Fruit fly (Drosophila melanogaster) whole organism, embryonic: ENCODE results near the gene CG43658.

Source experiments
- Abd-B ChIP-seq: fragments of 200-800 bp; sonication (Bioruptor generic); optimal IDR thresholded peaks from 2 replicates; lab custom pipeline; 2018; ENCODE audit warnings: missing biosample characterization, mild to moderate bottlenecking, missing genetic modification characterization, moderate library complexity
- BEAF-32 ChIP-seq: fragments of 200-800 bp; sonication (Bioruptor generic); optimal IDR thresholded peaks from 3 replicates; lab custom pipeline; 2017; ENCODE audit warnings: missing biosample characterization, missing genetic modification characterization, mild to moderate bottlenecking, moderate library complexity, missing genetic modification reagents
- CG10431 ChIP-seq: fragments of 200-800 bp; sonication (Bioruptor generic); optimal IDR thresholded peaks from 3 replicates; lab custom pipeline; 2018; ENCODE audit warnings: missing biosample characterization, mild to moderate bottlenecking, missing genetic modification characterization
- CG10959 ChIP-seq: fragments of 200-800 bp; sonication (Bioruptor generic); IDR thresholded peaks from 2 replicates; pipeline ENCODE4 v1.3.6; 2022; ENCODE audit warnings: missing biosample characterization, missing genetic modification characterization
- CG11456 ChIP-seq: fragments of 200-800 bp; sonication (Bioruptor generic); IDR thresholded peaks from 3 replicates; pipeline ENCODE4 v1.3.6; 2022; ENCODE audit warnings: missing biosample characterization, missing genetic modification characterization
- CG11504 ChIP-seq: fragments of 200-800 bp; sonication (Bioruptor generic); optimal IDR thresholded peaks from 3 replicates; lab custom pipeline; 2019; ENCODE audit warnings: missing biosample characterization, mild to moderate bottlenecking, missing genetic modification characterization, moderate library complexity
- CG14050 ChIP-seq: fragments of 200-800 bp; sonication (Bioruptor generic); IDR thresholded peaks from 3 replicates; pipeline ENCODE4 v1.3.6; 2022; ENCODE audit warnings: missing biosample characterization, missing genetic modification characterization
- CG16815 ChIP-seq: fragments of 200-800 bp; sonication (Bioruptor generic); optimal IDR thresholded peaks from 3 replicates; lab custom pipeline; 2017; ENCODE audit warnings: missing biosample characterization, mild to moderate bottlenecking, missing genetic modification characterization
- CG18764 ChIP-seq: fragments of 200-800 bp; sonication (Bioruptor generic); optimal IDR thresholded peaks from 3 replicates; lab custom pipeline; 2016; ENCODE audit warnings: missing biosample characterization, missing genetic modification characterization
- CG30020 ChIP-seq: fragments of 200-800 bp; optimal IDR thresholded peaks from 2 replicates; lab custom pipeline; 2019; ENCODE audit warnings: missing biosample characterization, mild to moderate bottlenecking, missing genetic modification characterization, moderate library complexity
- CG30431 ChIP-seq: fragments of 200-800 bp; sonication (Bioruptor generic); optimal IDR thresholded peaks from 2 replicates; lab custom pipeline; 2017; ENCODE audit warnings: missing biosample characterization, missing genetic modification characterization
- CG31441 ChIP-seq: fragments of 200-800 bp; sonication (Bioruptor generic); IDR thresholded peaks from 2 replicates; pipeline ENCODE4 v1.3.6; 2022; ENCODE audit warnings: missing biosample characterization, missing genetic modification characterization
- CG3995 ChIP-seq: fragments of 200-800 bp; sonication (Bioruptor generic); optimal IDR thresholded peaks from 3 replicates; lab custom pipeline; 2016; ENCODE audit warnings: missing biosample characterization, missing genetic modification characterization
- CG5953 ChIP-seq: fragments of 200-800 bp; sonication (Bioruptor generic); IDR thresholded peaks from 2 replicates; pipeline ENCODE4 v1.3.6; 2022; ENCODE audit warnings: missing biosample characterization, missing genetic modification characterization
- CG6654 ChIP-seq: fragments of 200-800 bp; sonication (Bioruptor generic); optimal IDR thresholded peaks from 2 replicates; lab custom pipeline; 2017; ENCODE audit warnings: missing biosample characterization, mild to moderate bottlenecking, missing genetic modification characterization
- CG6683 ChIP-seq: fragments of 200-800 bp; sonication (Bioruptor generic); optimal IDR thresholded peaks from 2 replicates; lab custom pipeline; 2017; ENCODE audit warnings: missing biosample characterization, mild to moderate bottlenecking, missing genetic modification characterization, missing genetic modification reagents
- CG6689 ChIP-seq: fragments of 200-800 bp; sonication (Bioruptor generic); IDR thresholded peaks from 2 replicates; pipeline ENCODE4 v1.3.6; 2022; ENCODE audit warnings: missing biosample characterization, missing genetic modification characterization
- CG8281 ChIP-seq: fragments of 200-800 bp; sonication (Bioruptor generic); optimal IDR thresholded peaks from 2 replicates; lab custom pipeline; 2018; ENCODE audit warnings: missing biosample characterization, mild to moderate bottlenecking, missing genetic modification characterization, moderate library complexity
- Camta ChIP-seq: fragments of 200-800 bp; sonication (Bioruptor generic); optimal IDR thresholded peaks from 2 replicates; lab custom pipeline; 2016; ENCODE audit warnings: missing biosample characterization, missing genetic modification characterization
- Dad ChIP-seq: fragments of 200-800 bp; sonication (Bioruptor generic); optimal IDR thresholded peaks from 3 replicates; lab custom pipeline; 2016; ENCODE audit warnings: missing biosample characterization, missing genetic modification characterization
- Dbx ChIP-seq: fragments of 200-800 bp; sonication (Bioruptor generic); IDR thresholded peaks from 3 replicates; pipeline ENCODE4 v1.3.6; 2022; ENCODE audit warnings: missing biosample characterization, missing genetic modification characterization
- Dip3 ChIP-seq: fragments of 200-800 bp; sonication (Bioruptor generic); optimal IDR thresholded peaks from 3 replicates; lab custom pipeline; 2016; ENCODE audit warnings: missing biosample characterization, missing genetic modification characterization
- E2f1 ChIP-seq: fragments of 200-800 bp; sonication (Bioruptor generic); IDR thresholded peaks from 2 replicates; pipeline ENCODE4 v1.3.6; 2022; ENCODE audit warnings: missing biosample characterization, missing genetic modification characterization
- HLH3B ChIP-seq: fragments of 200-800 bp; sonication (Bioruptor generic); IDR thresholded peaks from 2 replicates; pipeline ENCODE4 v1.3.6; 2022; ENCODE audit warnings: missing biosample characterization, missing genetic modification characterization
- Lhr ChIP-seq: fragments of 200-800 bp; sonication (Bioruptor generic); optimal IDR thresholded peaks from 3 replicates; lab custom pipeline; 2017; ENCODE audit warnings: mild to moderate bottlenecking, missing biosample characterization, missing genetic modification reagents, missing genetic modification characterization
- Lpt ChIP-seq: fragments of >200 bp; optimal IDR thresholded peaks from 2 replicates; lab custom pipeline; 2018; ENCODE audit warnings: missing biosample characterization, missing genetic modification characterization
- MESR4 ChIP-seq: fragments of 200-800 bp; sonication (Bioruptor generic); optimal IDR thresholded peaks from 2 replicates; lab custom pipeline; 2018; ENCODE audit warnings: missing biosample characterization, mild to moderate bottlenecking, missing genetic modification characterization, moderate library complexity
- MTF-1 ChIP-seq: fragments of 200-800 bp; sonication (Bioruptor generic); optimal IDR thresholded peaks from 2 replicates; lab custom pipeline; 2018; ENCODE audit warnings: missing biosample characterization, mild to moderate bottlenecking, missing genetic modification characterization, borderline replicate concordance
- Mad ChIP-seq: fragments of 200-800 bp; sonication (Bioruptor generic); optimal IDR thresholded peaks from 2 replicates; lab custom pipeline; 2016; ENCODE audit warnings: missing biosample characterization, missing genetic modification characterization
- Meics ChIP-seq: fragments of 200-800 bp; sonication (Bioruptor generic); optimal IDR thresholded peaks from 2 replicates; lab custom pipeline; 2017; ENCODE audit warnings: missing biosample characterization, mild to moderate bottlenecking, missing genetic modification characterization
- NC2β ChIP-seq: fragments of 200-800 bp; sonication (Bioruptor generic); optimal IDR thresholded peaks from 2 replicates; lab custom pipeline; 2016; ENCODE audit warnings: missing biosample characterization, missing genetic modification characterization
- Neu2 ChIP-seq: fragments of 200-800 bp; sonication (Bioruptor generic); optimal IDR thresholded peaks from 3 replicates; lab custom pipeline; 2016; ENCODE audit warnings: missing biosample characterization, missing genetic modification characterization, borderline replicate concordance
- Ravus ChIP-seq: fragments of 200-800 bp; sonication (Bioruptor generic); IDR thresholded peaks from 2 replicates; pipeline ENCODE4 v1.3.6; 2022; ENCODE audit warnings: missing biosample characterization, missing genetic modification characterization
- Xrp1 ChIP-seq: fragments of 200-800 bp; sonication (Bioruptor generic); IDR thresholded peaks from 2 replicates; pipeline ENCODE4 v1.3.6; 2022; ENCODE audit warnings: missing biosample characterization, missing genetic modification characterization
- ci ChIP-seq: fragments of 200-800 bp; sonication (Bioruptor generic); IDR thresholded peaks from 3 replicates; pipeline ENCODE4 v1.3.6; 2022; ENCODE audit warnings: missing biosample characterization, missing genetic modification characterization
- dpn ChIP-seq, 2 experiments: fragments of 200-800 bp; sonication (Bioruptor generic); optimal IDR thresholded peaks; 3 replicates each; lab custom pipeline; 2016; ENCODE audit warnings: missing biosample characterization in 2 of 2, missing genetic modification characterization in 2 of 2
- dysf ChIP-seq: fragments of 200-800 bp; sonication (Bioruptor generic); IDR thresholded peaks from 3 replicates; pipeline ENCODE4 v1.3.6; 2022; ENCODE audit warnings: missing biosample characterization, missing genetic modification characterization
- gce ChIP-seq: fragments of 200-800 bp; sonication (Bioruptor generic); IDR thresholded peaks from 3 replicates; pipeline ENCODE4 v1.3.6; 2022; ENCODE audit warnings: missing biosample characterization, missing genetic modification characterization
- gsb-n ChIP-seq: fragments of 200-800 bp; sonication (Bioruptor generic); optimal IDR thresholded peaks from 3 replicates; lab custom pipeline; 2018; ENCODE audit warnings: missing biosample characterization, mild to moderate bottlenecking, missing genetic modification characterization
- her ChIP-seq: fragments of 200-800 bp; sonication (Bioruptor generic); optimal IDR thresholded peaks from 2 replicates; lab custom pipeline; 2016; ENCODE audit warnings: missing biosample characterization, missing genetic modification characterization
- ind ChIP-seq: fragments of 200-800 bp; sonication (Bioruptor generic); optimal IDR thresholded peaks from 3 replicates; lab custom pipeline; 2016; ENCODE audit warnings: missing biosample characterization, missing genetic modification characterization
- jumu ChIP-seq: fragments of 200-800 bp; sonication (Bioruptor generic); optimal IDR thresholded peaks from 3 replicates; lab custom pipeline; 2016; ENCODE audit warnings: missing biosample characterization, missing genetic modification characterization
- kah ChIP-seq: fragments of 200-800 bp; sonication (Bioruptor generic); optimal IDR thresholded peaks from 2 replicates; lab custom pipeline; 2018; ENCODE audit warnings: missing biosample characterization, mild to moderate bottlenecking, missing genetic modification characterization
- knrl ChIP-seq: fragments of 200-800 bp; sonication (Bioruptor generic); IDR thresholded peaks from 3 replicates; pipeline ENCODE4 v1.3.6; 2022; ENCODE audit warnings: missing biosample characterization, missing genetic modification characterization; ENCODE audit not compliant: partially characterized antibody
- lbe ChIP-seq: fragments of 200-800 bp; sonication (Bioruptor generic); optimal IDR thresholded peaks from 2 replicates; lab custom pipeline; 2016; ENCODE audit warnings: missing biosample characterization, mild to moderate bottlenecking, missing genetic modification characterization
- odd ChIP-seq: fragments of 200-800 bp; sonication (Bioruptor generic); optimal IDR thresholded peaks from 2 replicates; lab custom pipeline; 2017; ENCODE audit warnings: missing biosample characterization, mild to moderate bottlenecking, missing genetic modification characterization
- scrt ChIP-seq: fragments of 200-800 bp; sonication (Bioruptor generic); optimal IDR thresholded peaks from 2 replicates; lab custom pipeline; 2018; ENCODE audit warnings: missing biosample characterization, mild to moderate bottlenecking, missing genetic modification characterization, moderate library complexity
- sqz ChIP-seq: fragments of 200-800 bp; sonication (Bioruptor generic); optimal IDR thresholded peaks from 3 replicates; lab custom pipeline; 2018; ENCODE audit warnings: missing biosample characterization, mild to moderate bottlenecking, missing genetic modification characterization
- unpg ChIP-seq: fragments of 200-800 bp; sonication (Bioruptor generic); optimal IDR thresholded peaks from 3 replicates; lab custom pipeline; 2018; ENCODE audit warnings: missing biosample characterization, mild to moderate bottlenecking, missing genetic modification characterization, moderate library complexity
- wek ChIP-seq: fragments of 200-800 bp; sonication (Bioruptor generic); optimal IDR thresholded peaks from 3 replicates; lab custom pipeline; 2018; ENCODE audit warnings: missing biosample characterization, mild to moderate bottlenecking, missing genetic modification characterization, moderate library complexity

The CG43658 gene

dm6 chrX:17579782-17580451 lies 18.9 kb upstream of the CG43658 start, which contains the start of gene CG12991 (continued):
- TF ChIP-seq ind (peak; percentile 7), NC2β (no peak), gce (no peak), sqz (GFP tag; lab: Kevin White, UChicago) (no peak), Dbx (GFP tag; lab: Robert Waterston, UW) (peak; percentile 39; the same call in 1 of the 3 replicates), knrl (GFP tag; lab: Robert Waterston, UW) (no peak), HLH3B (GFP tag; lab: Robert Waterston, UW) (peak; percentile 20; the same call in 1 of the 2 replicates), Dad (GFP tag; lab: Kevin White, UChicago) (no peak), Abd-B (GFP tag; lab: Kevin White, UChicago) (no peak), CG30431 (GFP tag; lab: Kevin White, UChicago) (no peak), CG5953 (GFP tag; lab: Robert Waterston, UW) (no peak), Lpt (GFP tag; lab: Kevin White, UChicago) (no peak), wek (GFP tag; lab: Kevin White, UChicago) (no peak), BEAF-32 (no peak), CG6683 (GFP tag; lab: Kevin White, UChicago) (no peak), CG8281 (tag; lab: Kevin White, UChicago) (no peak), her (GFP tag; lab: Kevin White, UChicago) (no peak), dysf (no peak), scrt (GFP tag; lab: Kevin White, UChicago) (peak; percentile 15), CG11456 (GFP tag; lab: Robert Waterston, UW) (no peak), jumu (GFP tag; lab: Kevin White, UChicago) (no peak), unpg (no peak), Xrp1 (GFP tag; lab: Robert Waterston, UW) (no peak), CG11504 (tag; lab: Kevin White, UChicago) (no peak), CG6654 (GFP tag; lab: Kevin White, UChicago) (no peak), CG16815 (GFP tag; lab: Kevin White, UChicago) (no peak), dpn (GFP tag; optimal IDR thresholded peaks at IDR 0.05; lab: Kevin White, UChicago) (no peak), Camta (GFP tag; lab: Kevin White, UChicago) (no peak), lbe (GFP tag; lab: Kevin White, UChicago) (no peak), MESR4 (GFP tag; lab: Kevin White, UChicago) (peak; percentile 39), Dip3 (GFP tag; lab: Kevin White, UChicago) (no peak), MTF-1 (GFP tag; lab: Kevin White, UChicago) (no peak), CG10959 (GFP tag; lab: Robert Waterston, UW) (no peak), E2f1 (GFP tag; lab: Robert Waterston, UW) (peak; percentile 29; the same call in 1 of the 2 replicates), CG14050 (no peak), Mad (GFP tag; lab: Kevin White, UChicago) (no peak), gsb-n (no peak), odd (peak; percentile 5), CG10431 (no peak), CG3995 (GFP tag; lab: Kevin White, UChicago) (no peak), CG6689 (no peak), Meics (GFP tag; lab: Kevin White, UChicago) (no peak), kah (GFP tag; lab: Kevin White, UChicago) (no peak), CG30020 (no peak), ci (GFP tag; lab: Robert Waterston, UW) (no peak), Lhr (GFP tag; lab: Kevin White, UChicago) (no peak), CG31441 (GFP tag; lab: Robert Waterston, UW) (no peak), Ravus (GFP tag; lab: Robert Waterston, UW) (no peak), CG18764 (no peak), Neu2 (GFP tag; lab: Kevin White, UChicago) (no peak)
